Worm (Caenorhabditis elegans): Measurements from ENCODE around the gene C34F11.2.

The C34F11.2 gene

ce11 chrII:5209122-5209521 is 2.9 kb upstream of the C34F11.2 start:
- TF ChIP-seq klf-2 (GFP tag; conservative IDR thresholded peaks at IDR 0.05) (no peak), ref-1 (GFP tag; conservative IDR thresholded peaks at IDR 0.05) (no peak), ztf-23 (GFP tag; IDR thresholded peaks at IDR 0.05) (no peak), cog-1 (tag; optimal IDR thresholded peaks at IDR 0.05) (no peak), ztf-29 (GFP tag; IDR thresholded peaks at IDR 0.05) (no peak), T22C8.4 (GFP tag; IDR thresholded peaks at IDR 0.05) (no peak), flt-1 (GFP tag; IDR thresholded peaks at IDR 0.05) (no peak)

ce11 chrII:5210830-5211229 is 1.2 kb upstream of the C34F11.2 start, which contains the start of gene C34F11.8:
C34F11.8 (minus strand) TSS chrII:5210964.
- no peak for TF ChIP-seq flt-1 (GFP tag; IDR thresholded peaks at IDR 0.05)
- TF ChIP-seq ztf-29 (GFP tag; IDR thresholded peaks at IDR 0.05), result no peak
- TF ChIP-seq ref-1 (GFP tag; conservative IDR thresholded peaks at IDR 0.05), result no peak
- no peak for TF ChIP-seq cog-1 (tag; optimal IDR thresholded peaks at IDR 0.05)
- TF ChIP-seq ztf-23 (GFP tag; IDR thresholded peaks at IDR 0.05), result no peak
- TF ChIP-seq klf-2 (GFP tag; conservative IDR thresholded peaks at IDR 0.05), result no peak
- no peak for TF ChIP-seq T22C8.4 (GFP tag; IDR thresholded peaks at IDR 0.05)
- TF ChIP-seq tab-1 (GFP tag; IDR thresholded peaks at IDR 0.05), result no peak
- TF ChIP-seq med-1 (GFP tag; optimal IDR thresholded peaks at IDR 0.05; ENCODE audit: insufficient read depth), result no peak

- TF ChIP-seq tab-1 (GFP tag; IDR thresholded peaks at IDR 0.05) (no peak), med-1 (GFP tag; optimal IDR thresholded peaks at IDR 0.05; ENCODE audit: insufficient read depth) (no peak), klf-2 (GFP tag; conservative IDR thresholded peaks at IDR 0.05) (no peak), cog-1 (tag; optimal IDR thresholded peaks at IDR 0.05) (no peak), flt-1 (GFP tag; IDR thresholded peaks at IDR 0.05) (no peak), ref-1 (GFP tag; conservative IDR thresholded peaks at IDR 0.05) (no peak), ztf-29 (GFP tag; IDR thresholded peaks at IDR 0.05) (no peak), ztf-23 (GFP tag; IDR thresholded peaks at IDR 0.05) (no peak), T22C8.4 (GFP tag; IDR thresholded peaks at IDR 0.05) (no peak)
These were observed 605 bp downstream of the C34F11.2 start, which contains the start of gene C34F11.1 for ce11 chrII:5212675-5213074. C34F11.1 (plus strand) TSS chrII:5212975.

ce11 chrII:5218349-5218748 is 6.3 kb downstream of the C34F11.2 start:
- TF ChIP-seq ztf-29 (GFP tag; IDR thresholded peaks at IDR 0.05), result no peak
- no peak for TF ChIP-seq T22C8.4 (GFP tag; IDR thresholded peaks at IDR 0.05)
- TF ChIP-seq ref-1 (GFP tag; conservative IDR thresholded peaks at IDR 0.05), result no peak
- no peak for TF ChIP-seq flt-1 (GFP tag; IDR thresholded peaks at IDR 0.05)
- TF ChIP-seq klf-2 (GFP tag; conservative IDR thresholded peaks at IDR 0.05), result no peak
- no peak for TF ChIP-seq tab-1 (GFP tag; IDR thresholded peaks at IDR 0.05)
- TF ChIP-seq cog-1 (tag; optimal IDR thresholded peaks at IDR 0.05), result no peak
- TF ChIP-seq med-1 (GFP tag; optimal IDR thresholded peaks at IDR 0.05; ENCODE audit: insufficient read depth), result no peak
- no peak for TF ChIP-seq ztf-23 (GFP tag; IDR thresholded peaks at IDR 0.05)

- no peak for TF ChIP-seq flt-1 (GFP tag; IDR thresholded peaks at IDR 0.05)
- no peak for TF ChIP-seq T22C8.4 (GFP tag; IDR thresholded peaks at IDR 0.05)
- no peak for TF ChIP-seq ztf-29 (GFP tag; IDR thresholded peaks at IDR 0.05)
- TF ChIP-seq ref-1 (GFP tag; conservative IDR thresholded peaks at IDR 0.05), result no peak
- no peak for TF ChIP-seq ztf-23 (GFP tag; IDR thresholded peaks at IDR 0.05)
- no peak for TF ChIP-seq klf-2 (GFP tag; conservative IDR thresholded peaks at IDR 0.05)
- TF ChIP-seq tab-1 (GFP tag; IDR thresholded peaks at IDR 0.05), result no peak
- TF ChIP-seq med-1 (GFP tag; optimal IDR thresholded peaks at IDR 0.05; ENCODE audit: insufficient read depth), result no peak
- no peak for TF ChIP-seq cog-1 (tag; optimal IDR thresholded peaks at IDR 0.05)
These were observed 8.6 kb downstream of the C34F11.2 start for ce11 chrII:5220648-5221047.

ce11 chrII:5222830-5223229 is 10.8 kb downstream of the C34F11.2 start:
- no peak for TF ChIP-seq med-1 (GFP tag; optimal IDR thresholded peaks at IDR 0.05; ENCODE audit: insufficient read depth)
- TF ChIP-seq flt-1 (GFP tag; IDR thresholded peaks at IDR 0.05), result no peak
- TF ChIP-seq tab-1 (GFP tag; IDR thresholded peaks at IDR 0.05), result no peak
- TF ChIP-seq ztf-23 (GFP tag; IDR thresholded peaks at IDR 0.05), result no peak
- no peak for TF ChIP-seq klf-2 (GFP tag; conservative IDR thresholded peaks at IDR 0.05)
- no peak for TF ChIP-seq ztf-29 (GFP tag; IDR thresholded peaks at IDR 0.05)

- no peak for TF ChIP-seq ztf-23 (GFP tag; IDR thresholded peaks at IDR 0.05)
- TF ChIP-seq klf-2 (GFP tag; conservative IDR thresholded peaks at IDR 0.05), result no peak
- TF ChIP-seq tab-1 (GFP tag; IDR thresholded peaks at IDR 0.05), result no peak
- TF ChIP-seq ref-1 (GFP tag; conservative IDR thresholded peaks at IDR 0.05), result no peak
- TF ChIP-seq cog-1 (tag; optimal IDR thresholded peaks at IDR 0.05), result no peak
These were observed 13.2 kb downstream of the C34F11.2 start, which contains the start of gene dsh-1 for ce11 chrII:5225284-5225683. dsh-1 (minus strand) TSS chrII:5225384.

ce11 chrII:5226309-5226708 is 14.2 kb downstream of the C34F11.2 start:
- TF ChIP-seq ztf-23 (GFP tag; IDR thresholded peaks at IDR 0.05) (0 out of 2 replicates have a peak, but pooled peaks have one; percentile 54), klf-2 (GFP tag; conservative IDR thresholded peaks at IDR 0.05) (no peak), flt-1 (GFP tag; IDR thresholded peaks at IDR 0.05) (peak; percentile 17; the same call in 1 of the 2 replicates), cog-1 (tag; optimal IDR thresholded peaks at IDR 0.05) (no peak)

ce11 chrII:5227768-5228167 is 15.7 kb downstream of the C34F11.2 start:
- no peak for TF ChIP-seq tab-1 (GFP tag; IDR thresholded peaks at IDR 0.05)
- TF ChIP-seq ztf-29 (GFP tag; IDR thresholded peaks at IDR 0.05), result no peak
- peak; percentile 16 for TF ChIP-seq cog-1 (tag; optimal IDR thresholded peaks at IDR 0.05)
- TF ChIP-seq med-1 (GFP tag; optimal IDR thresholded peaks at IDR 0.05; ENCODE audit: insufficient read depth), result no peak
- 0 out of 2 replicates have a peak, but pooled peaks have one; percentile 30 for TF ChIP-seq flt-1 (GFP tag; IDR thresholded peaks at IDR 0.05)

ce11 chrII:5228662-5229061 is 16.6 kb downstream of the C34F11.2 start:
- TF ChIP-seq ztf-29 (GFP tag; IDR thresholded peaks at IDR 0.05) (no peak), klf-2 (GFP tag; conservative IDR thresholded peaks at IDR 0.05) (no peak), flt-1 (GFP tag; IDR thresholded peaks at IDR 0.05) (no peak), tab-1 (GFP tag; IDR thresholded peaks at IDR 0.05) (0 out of 2 replicates have a peak, but pooled peaks have one; percentile 41), ref-1 (GFP tag; conservative IDR thresholded peaks at IDR 0.05) (no peak), ztf-23 (GFP tag; IDR thresholded peaks at IDR 0.05) (no peak), T22C8.4 (GFP tag; IDR thresholded peaks at IDR 0.05) (no peak)

Measured in whole organism, midembryonic.